Worm (Caenorhabditis elegans) whole organism, L3 larva: ENCODE results near the gene hgap-2.

Experiments
- ZK546.5 ChIP-seq: sonication (generic microtip); optimal IDR thresholded peaks from 2 replicates; lab custom pipeline; 2017; ENCODE audit warnings: missing biosample characterization, missing genetic modification characterization
- aly-2 ChIP-seq: fragments of 150-350 bp; optimal IDR thresholded peaks from 2 replicates; lab custom pipeline; 2014; ENCODE audit warnings: missing biosample characterization, missing genetic modification characterization
- ceh-9 ChIP-seq: sonication (generic microtip); optimal IDR thresholded peaks from 2 replicates; lab custom pipeline; 2018; ENCODE audit warnings: missing biosample characterization, missing genetic modification characterization
- egl-27 ChIP-seq: sonication (generic microtip); optimal IDR thresholded peaks from 4 replicates; lab custom pipeline; 2017; ENCODE audit warnings: missing biosample characterization, missing genetic modification reagents, missing genetic modification characterization
- elt-1 ChIP-seq: fragments of 150-350 bp; optimal IDR thresholded peaks from 2 replicates; lab custom pipeline; 2014; ENCODE audit warnings: missing biosample characterization, missing genetic modification characterization
- fkh-10 ChIP-seq: sonication (generic microtip); optimal IDR thresholded peaks from 2 replicates; lab custom pipeline; 2017; ENCODE audit warnings: missing biosample characterization, missing genetic modification reagents, missing genetic modification characterization
- mdl-1 ChIP-seq: fragments of 150-350 bp; optimal IDR thresholded peaks from 2 replicates; lab custom pipeline; 2014; ENCODE audit warnings: missing biosample characterization, missing genetic modification characterization
- nhr-11 ChIP-seq: fragments of 150-350 bp; optimal IDR thresholded peaks from 2 replicates; lab custom pipeline; 2014; ENCODE audit warnings: missing biosample characterization, missing genetic modification characterization
- nhr-28 ChIP-seq: fragments of 150-350 bp; optimal IDR thresholded peaks from 2 replicates; lab custom pipeline; 2014; ENCODE audit warnings: missing biosample characterization, missing genetic modification characterization
- nhr-76 ChIP-seq: fragments of 150-350 bp; sonication (generic microtip); optimal IDR thresholded peaks from 5 replicates; lab custom pipeline; 2014; ENCODE audit warnings: missing biosample characterization, missing genetic modification characterization
- unc-62 ChIP-seq: fragments of 150-350 bp; sonication (generic microtip); optimal IDR thresholded peaks from 4 replicates; lab custom pipeline; 2014; ENCODE audit warnings: missing biosample characterization, missing genetic modification reagents, missing genetic modification characterization

DNA sequence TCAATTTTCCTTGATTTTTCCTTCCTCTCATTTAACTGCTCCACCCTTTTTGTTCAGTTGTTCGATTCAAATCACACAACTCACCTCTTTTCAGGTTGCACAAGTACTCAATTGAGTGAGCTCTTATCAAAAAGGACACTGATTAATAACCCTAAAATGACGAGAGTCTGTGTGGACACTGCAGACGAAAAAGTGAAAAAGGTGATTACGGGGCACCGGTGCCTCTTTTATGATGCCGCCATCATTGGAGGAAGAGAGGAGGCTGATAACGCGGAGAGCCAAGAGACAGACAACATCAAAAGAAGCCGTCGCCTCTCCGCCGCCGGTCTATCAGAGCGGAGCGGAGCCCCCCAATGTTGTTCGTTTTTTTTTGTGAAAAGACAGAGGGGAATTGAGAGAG lies 59.6 kb downstream of the hgap-2 start, which contains the start of gene sptf-2:
- TF ChIP-seq mdl-1 (tag; lab: Kevin White, UChicago) (no peak), elt-1 (tag; lab: Kevin White, UChicago) (no peak), nhr-11 (tag; lab: Kevin White, UChicago) (no peak), nhr-28 (tag; lab: Kevin White, UChicago) (no peak), aly-2 (no peak), egl-27 (tag; lab: Kevin White, UChicago) (no peak), fkh-10 (GFP tag; lab: Kevin White, UChicago) (no peak), ZK546.5 (tag; lab: Kevin White, UChicago) (no peak), nhr-76 (tag; lab: Kevin White, UChicago) (no peak), ceh-9 (no peak), unc-62 (no peak)
